Worm (Caenorhabditis elegans) whole organism, L4 larva: ENCODE results near the gene C54D10.4.

ENCODE experiments used
- F10B5.3 ChIP-seq: sonication (generic microtip); optimal IDR thresholded peaks from 2 replicates; lab custom pipeline; 2016; ENCODE audit warnings: mild to moderate bottlenecking, missing genetic modification characterization, missing compliant biosample characterization
- F44E2.7 ChIP-seq: fragments of 200-800 bp; sonication (Bioruptor generic); IDR thresholded peaks from 2 replicates; pipeline ENCODE4 v2.1.2; 2022; ENCODE audit warnings: missing genetic modification characterization, missing compliant biosample characterization
- T20F7.1 ChIP-seq: fragments of 200-800 bp; sonication (Bioruptor generic); optimal IDR thresholded peaks from 2 replicates; lab custom pipeline; 2018; ENCODE audit warnings: mild to moderate bottlenecking, missing genetic modification characterization, missing compliant biosample characterization
- T26A8.4 ChIP-seq: fragments of 200-800 bp; sonication (Bioruptor generic); IDR thresholded peaks from 2 replicates; pipeline ENCODE4 v1.3.6; 2022; ENCODE audit warnings: missing genetic modification characterization, missing compliant biosample characterization
- Y105C5A.15 ChIP-seq: fragments of 200-800 bp; sonication (Bioruptor generic); IDR thresholded peaks from 2 replicates; pipeline ENCODE4 v1.3.6; 2022; ENCODE audit warnings: missing genetic modification characterization, missing compliant biosample characterization
- Y48G9A.11 ChIP-seq: fragments of 200-800 bp; sonication (Bioruptor generic); IDR thresholded peaks from 2 replicates; pipeline ENCODE4 v1.3.6; 2022; ENCODE audit warnings: missing genetic modification reagents, missing genetic modification characterization, missing compliant biosample characterization
- aha-1 ChIP-seq: fragments of 150-350 bp; peaks from one replicate; lab custom pipeline; 2014; ENCODE audit warnings: missing biosample characterization, missing genetic modification characterization
- aly-2 ChIP-seq: sonication (generic microtip); optimal IDR thresholded peaks from 2 replicates; lab custom pipeline; 2018; ENCODE audit warnings: missing biosample characterization, missing genetic modification characterization
- ama-1 ChIP-seq: fragments of 150-350 bp; optimal IDR thresholded peaks from 2 replicates; lab custom pipeline; 2014; ENCODE audit warnings: inconsistent platforms, mixed read lengths
- arid-1 ChIP-seq: fragments of 200-800 bp; sonication (Bioruptor generic); conservative IDR thresholded peaks from 2 replicates; pipeline ENCODE4 v1.3.6; 2022; ENCODE audit warnings: missing genetic modification reagents, missing genetic modification characterization, missing compliant biosample characterization
- attf-4 ChIP-seq: sonication (generic microtip); optimal IDR thresholded peaks from 3 replicates; lab custom pipeline; 2017; ENCODE audit warnings: missing biosample characterization, missing genetic modification characterization
- ceh-20 ChIP-seq: fragments of 200-800 bp; sonication (Bioruptor generic); IDR thresholded peaks from 2 replicates; pipeline ENCODE4 v1.3.6; 2022; ENCODE audit warnings: missing genetic modification reagents, missing genetic modification characterization, missing compliant biosample characterization
- ceh-32 ChIP-seq: sonication (generic microtip); optimal IDR thresholded peaks from 2 replicates; lab custom pipeline; 2016; ENCODE audit warnings: mild to moderate bottlenecking, missing genetic modification characterization, missing compliant biosample characterization; ENCODE audit not compliant: poor library complexity
- ceh-62 ChIP-seq: sonication (generic microtip); optimal IDR thresholded peaks from 2 replicates; lab custom pipeline; 2017; ENCODE audit warnings: missing biosample characterization, missing genetic modification characterization
- ceh-82 ChIP-seq: sonication (generic microtip); optimal IDR thresholded peaks from 2 replicates; lab custom pipeline; 2017; ENCODE audit warnings: missing biosample characterization, missing genetic modification characterization
- ces-1 ChIP-seq: fragments of 150-350 bp; sonication (generic microtip); optimal IDR thresholded peaks from 4 replicates; lab custom pipeline; 2014; ENCODE audit warnings: missing biosample characterization, missing genetic modification reagents, missing genetic modification characterization
- cey-2 ChIP-seq: sonication (generic microtip); optimal IDR thresholded peaks from 3 replicates; lab custom pipeline; 2017; ENCODE audit warnings: missing genetic modification characterization, mild to moderate bottlenecking, missing compliant biosample characterization, antibody characterized with exemption, borderline replicate concordance; ENCODE audit not compliant: insufficient read depth
- daf-12 ChIP-seq: fragments of 150-350 bp; optimal IDR thresholded peaks from 2 replicates; lab custom pipeline; 2014; ENCODE audit warnings: missing biosample characterization, missing genetic modification reagents, missing genetic modification characterization
- daf-19 ChIP-seq: fragments of 200-800 bp; sonication (Bioruptor generic); conservative IDR thresholded peaks from 2 replicates; pipeline ENCODE4 v1.3.6; 2022; ENCODE audit warnings: missing genetic modification characterization, missing compliant biosample characterization
- dmd-9 ChIP-seq: fragments of 200-800 bp; sonication (Bioruptor generic); IDR thresholded peaks from 2 replicates; pipeline ENCODE4 v1.3.6; 2022; ENCODE audit warnings: missing genetic modification reagents, missing genetic modification characterization, missing compliant biosample characterization
- duxl-1 ChIP-seq: sonication (generic microtip); optimal IDR thresholded peaks from 2 replicates; lab custom pipeline; 2016; ENCODE audit warnings: mild to moderate bottlenecking, missing genetic modification characterization, moderate library complexity, missing compliant biosample characterization; ENCODE audit not compliant: poor library complexity
- dve-1 ChIP-seq: sonication (generic microtip); optimal IDR thresholded peaks from 2 replicates; lab custom pipeline; 2017; ENCODE audit warnings: antibody characterized with exemption, mild to moderate bottlenecking, missing genetic modification characterization, missing compliant biosample characterization; ENCODE audit not compliant: insufficient read depth
- hlh-11 ChIP-seq: fragments of 200-800 bp; sonication (Bioruptor generic); optimal IDR thresholded peaks from 2 replicates; lab custom pipeline; 2018; ENCODE audit warnings: mild to moderate bottlenecking, missing genetic modification characterization, missing compliant biosample characterization
- hlh-30 ChIP-seq: sonication (generic microtip); optimal IDR thresholded peaks from 2 replicates; lab custom pipeline; 2017; ENCODE audit warnings: antibody characterized with exemption, mild to moderate bottlenecking, missing genetic modification characterization, missing compliant biosample characterization; ENCODE audit not compliant: insufficient read depth
- jun-1 ChIP-seq: fragments of 150-350 bp; optimal IDR thresholded peaks from 2 replicates; lab custom pipeline; 2014; ENCODE audit warnings: missing biosample characterization, missing genetic modification reagents, missing genetic modification characterization
- lim-7 ChIP-seq: fragments of 200-800 bp; sonication (Bioruptor generic); IDR thresholded peaks from 2 replicates; pipeline ENCODE4 v1.3.6; 2022; ENCODE audit warnings: missing genetic modification characterization, missing compliant biosample characterization
- lin-38 ChIP-seq: fragments of 200-800 bp; sonication (Bioruptor generic); IDR thresholded peaks from 2 replicates; pipeline ENCODE4 v1.3.6; 2022; ENCODE audit warnings: missing genetic modification reagents, missing genetic modification characterization, missing compliant biosample characterization
- lin-39 ChIP-seq: fragments of 150-350 bp; optimal IDR thresholded peaks from 2 replicates; lab custom pipeline; 2014; ENCODE audit warnings: missing biosample characterization, missing genetic modification reagents, missing genetic modification characterization
- madf-5 ChIP-seq, 2 experiments: fragments of 200-800 bp; sonication (Bioruptor generic); IDR thresholded peaks; 2 replicates each; pipeline ENCODE4 v1.3.6; 2022; ENCODE audit warnings: missing compliant biosample characterization in 2 of 2, missing genetic modification characterization in 2 of 2
- madf-9 ChIP-seq: fragments of 200-800 bp; sonication (Bioruptor generic); conservative IDR thresholded peaks from 2 replicates; pipeline ENCODE4 v1.3.6; 2022; ENCODE audit warnings: missing genetic modification reagents, missing genetic modification characterization, missing compliant biosample characterization
- mdt-29 ChIP-seq: fragments of 200-800 bp; sonication (Bioruptor generic); IDR thresholded peaks from 2 replicates; pipeline ENCODE4 v1.3.6; 2022; ENCODE audit warnings: missing genetic modification reagents, missing genetic modification characterization, missing compliant biosample characterization
- mep-1 ChIP-seq: fragments of 150-350 bp; sonication (generic microtip); optimal IDR thresholded peaks from 3 replicates; lab custom pipeline; 2014; ENCODE audit warnings: missing biosample characterization, missing genetic modification characterization
- mxl-3 ChIP-seq: fragments of 200-800 bp; sonication (Bioruptor generic); optimal IDR thresholded peaks from 2 replicates; lab custom pipeline; 2018; ENCODE audit warnings: mild to moderate bottlenecking, missing genetic modification characterization, missing compliant biosample characterization
- nhr-111 ChIP-seq: fragments of 200-800 bp; sonication (Bioruptor generic); optimal IDR thresholded peaks from 2 replicates; lab custom pipeline; 2018; ENCODE audit warnings: mild to moderate bottlenecking, missing genetic modification characterization, missing compliant biosample characterization
- nhr-28 ChIP-seq: fragments of 150-350 bp; optimal IDR thresholded peaks from 2 replicates; lab custom pipeline; 2014; ENCODE audit warnings: missing biosample characterization, missing genetic modification characterization
- nhr-42 ChIP-seq: fragments of 200-800 bp; sonication (Bioruptor generic); IDR thresholded peaks from 2 replicates; pipeline ENCODE4 v1.3.6; 2022; ENCODE audit warnings: missing genetic modification characterization, missing compliant biosample characterization
- nhr-48 ChIP-seq: sonication (generic microtip); optimal IDR thresholded peaks from 2 replicates; lab custom pipeline; 2016; ENCODE audit warnings: mild to moderate bottlenecking, missing genetic modification characterization, missing compliant biosample characterization
- nhr-6 ChIP-seq: fragments of 150-350 bp; optimal IDR thresholded peaks from 2 replicates; lab custom pipeline; 2014; ENCODE audit warnings: missing biosample characterization, missing genetic modification characterization
- nhr-77 ChIP-seq: fragments of 150-350 bp; optimal IDR thresholded peaks from 2 replicates; lab custom pipeline; 2014; ENCODE audit warnings: missing biosample characterization, missing genetic modification characterization
- pqm-1 ChIP-seq: sonication (generic microtip); optimal IDR thresholded peaks from 2 replicates; lab custom pipeline; 2017; ENCODE audit warnings: missing biosample characterization, missing genetic modification characterization
- saeg-2 ChIP-seq: fragments of 200-800 bp; sonication (Bioruptor generic); IDR thresholded peaks from 2 replicates; pipeline ENCODE4 v1.3.6; 2022; ENCODE audit warnings: missing genetic modification reagents, missing genetic modification characterization, missing compliant biosample characterization
- set-16 ChIP-seq: fragments of 200-800 bp; sonication (Bioruptor generic); IDR thresholded peaks from 2 replicates; pipeline ENCODE4 v1.3.6; 2022; ENCODE audit warnings: missing genetic modification reagents, missing genetic modification characterization, missing compliant biosample characterization
- skn-1 ChIP-seq: fragments of 150-350 bp; optimal IDR thresholded peaks from 2 replicates; lab custom pipeline; 2014; ENCODE audit warnings: missing biosample characterization, missing genetic modification characterization
- snpc-1.2 ChIP-seq: fragments of 200-800 bp; sonication (Bioruptor generic); IDR thresholded peaks from 2 replicates; pipeline ENCODE4 v1.3.6; 2022; ENCODE audit warnings: missing genetic modification reagents, missing genetic modification characterization, missing compliant biosample characterization
- spr-1 ChIP-seq: sonication (generic microtip); optimal IDR thresholded peaks from 2 replicates; lab custom pipeline; 2016; ENCODE audit warnings: mild to moderate bottlenecking, missing genetic modification characterization, missing compliant biosample characterization
- tra-1 ChIP-seq: fragments of 200-800 bp; sonication (Bioruptor generic); IDR thresholded peaks from 2 replicates; pipeline ENCODE4 v1.3.6; 2022; ENCODE audit warnings: missing genetic modification reagents, missing genetic modification characterization, missing compliant biosample characterization
- unc-130 ChIP-seq: sonication (generic microtip); optimal IDR thresholded peaks from 2 replicates; lab custom pipeline; 2016; ENCODE audit warnings: missing genetic modification reagents, missing genetic modification characterization, missing compliant biosample characterization
- unc-39 ChIP-seq: sonication (generic microtip); optimal IDR thresholded peaks from 2 replicates; lab custom pipeline; 2017; ENCODE audit warnings: missing biosample characterization, missing genetic modification characterization
- vab-7 ChIP-seq: fragments of 200-800 bp; sonication (Bioruptor generic); IDR thresholded peaks from 2 replicates; pipeline ENCODE4 v1.3.6; 2022; ENCODE audit warnings: missing genetic modification reagents, missing genetic modification characterization, missing compliant biosample characterization

Gene C54D10.4

DNA sequence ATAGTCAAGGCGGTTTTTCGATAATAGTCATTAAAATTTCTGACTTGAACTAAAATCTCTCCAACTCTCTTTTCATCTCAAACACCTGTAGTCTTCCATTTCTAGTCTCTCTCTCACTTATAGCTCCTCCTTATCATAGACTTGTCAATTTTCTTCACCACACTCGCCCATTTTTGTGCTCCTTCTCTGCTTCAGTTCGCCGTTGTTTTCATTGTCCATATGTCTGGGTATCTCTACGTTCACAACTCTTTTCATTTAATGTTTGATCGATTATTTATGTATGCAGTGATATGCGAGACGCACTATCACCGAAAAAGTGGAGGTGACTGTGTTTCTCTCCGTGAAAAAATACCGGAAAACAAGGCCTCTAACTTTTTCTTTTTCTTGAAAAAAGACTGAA is 47.0 kb upstream of the C54D10.4 start (continued):
- TF ChIP-seq dve-1 (peak; percentile 71), mxl-3 (GFP tag; lab: Kevin White, UChicago) (no peak), mdt-29 (GFP tag; lab: Robert Waterston, UW) (no peak), dmd-9 (no peak), lim-7 (GFP tag; lab: Robert Waterston, UW) (no peak), madf-5 (GFP tag; IDR thresholded peaks at IDR 0.05; lab: Robert Waterston, UW) (no peak), nhr-42 (no peak), attf-4 (tag; lab: Kevin White, UChicago) (no peak), nhr-28 (peak; percentile 94)

ce11 chrV:12466653-12467052 is 45.9 kb upstream of the C54D10.4 start:
- TF ChIP-seq nhr-6 (tag; lab: Kevin White, UChicago) (peak; percentile 55), F44E2.7 (GFP tag; lab: Robert Waterston, UW) (no peak)

ce11 chrV:12465399-12465798 is 44.7 kb upstream of the C54D10.4 start:
- TF ChIP-seq lin-39 (tag; lab: Kevin White, UChicago) (no peak), nhr-77 (tag; lab: Kevin White, UChicago) (no peak), aha-1 (tag; lab: Kevin White, UChicago) (no peak), set-16 (peak; percentile 95), pqm-1 (tag; lab: Kevin White, UChicago) (no peak), T20F7.1 (GFP tag; lab: Kevin White, UChicago) (peak; percentile 34), madf-9 (GFP tag; lab: Robert Waterston, UW) (no peak), hlh-11 (tag; lab: Kevin White, UChicago) (peak; percentile 74), ceh-32 (tag; lab: Kevin White, UChicago) (peak; percentile 40), hlh-30 (tag; lab: Kevin White, UChicago) (peak; percentile 37), ceh-62 (tag; lab: Kevin White, UChicago) (no peak), unc-39 (tag; lab: Kevin White, UChicago) (no peak), spr-1 (tag; lab: Kevin White, UChicago) (no peak), nhr-111 (GFP tag; lab: Kevin White, UChicago) (no peak), saeg-2 (GFP tag; lab: Robert Waterston, UW) (0 out of 2 replicates have a peak, but pooled peaks have one; percentile 27), ama-1 (lab: Kevin White, UChicago) (no peak), nhr-48 (tag; lab: Kevin White, UChicago) (peak; percentile 46), aly-2 (tag; lab: Kevin White, UChicago) (no peak), ceh-20 (GFP tag; lab: Robert Waterston, UW) (peak; percentile 85), duxl-1 (no peak), skn-1 (tag; lab: Kevin White, UChicago) (no peak), Y105C5A.15 (GFP tag; lab: Robert Waterston, UW) (no peak), Y48G9A.11 (GFP tag; lab: Robert Waterston, UW) (no peak), jun-1 (tag; lab: Kevin White, UChicago) (no peak), ceh-82 (tag; lab: Kevin White, UChicago) (no peak), mep-1 (tag; lab: Kevin White, UChicago) (peak; percentile 76), snpc-1.2 (GFP tag; lab: Robert Waterston, UW) (no peak), F10B5.3 (tag; lab: Kevin White, UChicago) (no peak), cey-2 (tag; lab: Kevin White, UChicago) (no peak), nhr-6 (tag; lab: Kevin White, UChicago) (peak; percentile 50), vab-7 (GFP tag; lab: Robert Waterston, UW) (0 out of 2 replicates have a peak, but pooled peaks have one; percentile 38), daf-12 (no peak), arid-1 (no peak), T26A8.4 (GFP tag; lab: Robert Waterston, UW) (0 out of 2 replicates have a peak, but pooled peaks have one; percentile 45), unc-130 (GFP tag; lab: Kevin White, UChicago) (no peak), ces-1 (GFP tag; lab: Kevin White, UChicago) (peak; percentile 72), tra-1 (GFP tag; lab: Robert Waterston, UW) (no peak), lin-38 (GFP tag; lab: Robert Waterston, UW) (no peak), dmd-9 (no peak), lim-7 (GFP tag; lab: Robert Waterston, UW) (no peak), daf-19 (GFP tag; lab: Robert Waterston, UW) (no peak)
